Worm (Caenorhabditis elegans): ENCODE results near the gene K09C4.4.

DNA sequence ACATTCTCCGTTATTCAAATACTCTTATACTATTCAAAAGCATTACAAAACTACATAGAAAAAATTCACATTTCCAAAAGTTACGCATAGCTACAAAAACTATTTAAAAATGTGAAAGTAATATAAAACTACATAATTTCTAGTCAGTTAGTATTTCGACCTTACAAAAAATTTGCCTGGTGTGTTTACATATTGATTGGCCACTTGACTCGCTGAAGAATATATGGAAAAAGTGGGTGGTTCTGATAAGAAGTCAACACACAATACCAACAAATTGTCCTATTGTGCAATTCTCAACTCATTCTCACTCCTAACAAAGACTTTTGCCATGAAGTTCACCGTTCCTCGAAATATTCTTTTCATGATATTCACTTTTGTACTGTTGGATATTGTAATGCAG lies 9.3 kb downstream of the K09C4.4 start, which contains the start of gene K09C4.1:
- TF ChIP-seq unc-39 (tag; optimal IDR thresholded peaks at IDR 0.05) (no peak), dpl-1 (GFP tag; optimal IDR thresholded peaks at IDR 0.05) (no peak), nhr-42 (GFP tag; IDR thresholded peaks at IDR 0.05) (no peak)
